Fruit fly (Drosophila melanogaster): ENCODE data around the gene CG42504.

DNA sequence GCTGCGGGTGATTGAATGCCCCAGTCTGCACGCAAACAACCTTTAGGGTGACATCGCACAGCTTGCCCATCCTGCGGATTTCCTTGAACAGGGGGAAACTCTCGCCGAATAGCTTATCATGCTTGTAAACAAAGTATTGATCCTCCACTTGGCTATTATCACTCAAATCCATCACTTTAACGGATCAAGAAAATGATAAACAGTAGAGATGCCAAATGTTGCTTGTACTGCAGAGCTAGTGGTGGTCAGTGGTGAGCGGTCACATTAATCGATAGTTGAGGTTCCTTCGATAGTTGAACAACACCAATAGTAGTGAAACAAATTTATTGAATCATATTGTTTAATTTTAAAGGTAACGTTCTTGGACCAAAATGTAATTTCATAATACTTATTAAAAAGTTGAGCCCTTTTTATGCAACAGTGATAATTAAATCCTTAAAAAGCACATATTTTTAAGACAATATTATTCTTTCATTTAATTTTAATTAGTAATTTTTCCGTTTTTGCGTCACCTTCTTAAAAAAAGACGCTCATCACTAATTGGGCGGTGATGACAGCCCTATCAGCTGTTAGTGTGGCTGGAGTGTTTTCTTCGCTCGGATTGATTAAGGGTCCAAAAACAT, 21.2 kb downstream of the CG42504 start, which contains the start of the genes KLHL18 and GCC185:
- TF ChIP-seq CG32121 (GFP tag; IDR thresholded peaks at IDR 0.05) (no peak; the same call in 1 of the 2 replicates), CG34367 (tag; optimal IDR thresholded peaks at IDR 0.05) (peak; percentile 54), Pif1A (GFP tag; optimal IDR thresholded peaks at IDR 0.05) (no peak), EcR (GFP tag; optimal IDR thresholded peaks at IDR 0.05) (peak; percentile 9), CG8301 (tag; optimal IDR thresholded peaks at IDR 0.05) (no peak), Ets98B (GFP tag; IDR thresholded peaks at IDR 0.05) (no peak; the same call in 1 of the 2 replicates), CG4496 (GFP tag; IDR thresholded peaks at IDR 0.05) (peak; percentile 54; the same call in 1 of the 3 replicates)

Data from whole organism, pupa.